Worm (Caenorhabditis elegans): ENCODE data around the gene dhs-22.

DNA sequence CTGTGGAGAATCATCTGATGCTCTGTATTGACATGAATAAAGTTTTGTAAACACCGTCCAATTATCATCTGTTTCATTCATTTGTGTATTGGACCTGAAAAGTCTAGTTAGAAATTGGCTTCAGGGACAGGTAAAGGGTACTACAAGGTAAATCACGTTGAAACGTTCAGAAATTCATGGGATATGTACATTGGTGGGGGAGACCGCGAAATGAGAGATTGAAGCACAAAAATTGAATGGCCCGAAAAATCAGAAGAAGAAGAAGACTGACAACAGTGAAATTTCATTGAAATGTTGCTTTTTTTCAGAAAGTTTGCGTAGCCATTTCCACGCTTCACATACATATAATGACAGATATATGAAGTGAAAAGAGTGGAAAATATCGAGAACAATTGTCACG, 42.3 kb downstream of the dhs-22 start, which contains the start of gene npr-43:
- TF ChIP-seq cebp-1 (GFP tag; IDR thresholded peaks at IDR 0.05) (no peak), cebp-1 (tag; optimal IDR thresholded peaks at IDR 0.05) (no peak), ztf-6 (GFP tag; IDR thresholded peaks at IDR 0.05) (no peak), dpff-1 (tag; optimal IDR thresholded peaks at IDR 0.05) (no peak), him-1 (tag; optimal IDR thresholded peaks at IDR 0.05) (no peak), Y56A3A.18 (GFP tag; IDR thresholded peaks at IDR 0.05) (no peak), madf-3 (GFP tag; IDR thresholded peaks at IDR 0.05) (no peak), snpc-4 (GFP tag; optimal IDR thresholded peaks at IDR 0.05) (no peak), snpc-4 (tag; optimal IDR thresholded peaks at IDR 0.05) (no peak), lsy-27 (tag; optimal IDR thresholded peaks at IDR 0.05; ENCODE audit: borderline replicate concordance, insufficient read depth) (no peak), unc-62 (GFP tag; optimal IDR thresholded peaks at IDR 0.05) (no peak), atf-7 (tag; optimal IDR thresholded peaks at IDR 0.05) (no peak), pha-4 (tag; optimal IDR thresholded peaks at IDR 0.05) (no peak)
